Fruit fly (Drosophila melanogaster) whole organism, adult: ENCODE results near the gene Gyc88E.

Source experiments
- CG14711 ChIP-seq: fragments of 200-800 bp; sonication (Bioruptor generic); optimal IDR thresholded peaks from 2 replicates; lab custom pipeline; 2018; ENCODE audit warnings: missing biosample characterization, mild to moderate bottlenecking, missing genetic modification characterization, moderate library complexity
- Clk ChIP-seq: fragments of 200-800 bp; sonication (Bioruptor generic); optimal IDR thresholded peaks from 2 replicates; lab custom pipeline; 2017; ENCODE audit warnings: missing biosample characterization, missing genetic modification characterization
- Hr96 ChIP-seq: fragments of 200-800 bp; sonication (Bioruptor generic); optimal IDR thresholded peaks from 2 replicates; lab custom pipeline; 2016; ENCODE audit warnings: missing biosample characterization, missing genetic modification characterization
- cic ChIP-seq: fragments of 200-800 bp; sonication (Bioruptor generic); optimal IDR thresholded peaks from 2 replicates; lab custom pipeline; 2017; ENCODE audit warnings: missing biosample characterization, mild to moderate bottlenecking, missing genetic modification characterization, moderate library complexity
- ovo ChIP-seq: fragments of 200-800 bp; sonication (Bioruptor generic); optimal IDR thresholded peaks from 2 replicates; lab custom pipeline; 2016; ENCODE audit warnings: missing biosample characterization, missing genetic modification characterization

dm6 chr3R:15136015-15136414 is 14.2 kb upstream of the Gyc88E start:
- TF ChIP-seq CG14711 (tag; lab: Kevin White, UChicago) (no peak), Hr96 (GFP tag; lab: Kevin White, UChicago) (no peak), Clk (GFP tag; lab: Kevin White, UChicago) (no peak), ovo (no peak), cic (no peak)
